Fruit fly (Drosophila melanogaster): ENCODE data around the gene ng3.

Gene ng3

dm6 chrX:3193774-3194173, 48.1 kb downstream of the ng3 start:
- no peak for TF ChIP-seq h (GFP tag; optimal IDR thresholded peaks at IDR 0.05)
- no peak for TF ChIP-seq woc (GFP tag; optimal IDR thresholded peaks at IDR 0.05)
- TF ChIP-seq Dfd (GFP tag; optimal IDR thresholded peaks at IDR 0.05) = peak; percentile 59
- no peak for TF ChIP-seq ey (GFP tag; optimal IDR thresholded peaks at IDR 0.05)
- TF ChIP-seq sage (GFP tag; optimal IDR thresholded peaks at IDR 0.05) = no peak

- TF ChIP-seq jim (GFP tag; optimal IDR thresholded peaks at IDR 0.05) (no peak), Mio (GFP tag; optimal IDR thresholded peaks at IDR 0.05) (no peak), Dfd (GFP tag; optimal IDR thresholded peaks at IDR 0.05) (no peak), CG32264 (GFP tag; optimal IDR thresholded peaks at IDR 0.05) (no peak), dsf (GFP tag; optimal IDR thresholded peaks at IDR 0.05; ENCODE audit: borderline replicate concordance) (no peak)
Observed at dm6 chrX:3192301-3192700, 49.6 kb downstream of the ng3 start.
